Worm (Caenorhabditis elegans): ENCODE measurements around the gene sre-39.

Gene sre-39

ce11 chrII:4729733-4730132 is 42.7 kb downstream of the sre-39 start, which contains the start of gene F41C3.7:
TSS of gene F41C3.7 (plus strand) at chrII:4730033.
- no peak for TF ChIP-seq dpff-1 (tag; optimal IDR thresholded peaks at IDR 0.05)
- TF ChIP-seq mes-4 (tag; optimal IDR thresholded peaks at IDR 0.05): no peak
- TF ChIP-seq cebp-2 (GFP tag; IDR thresholded peaks at IDR 0.05): no peak
- TF ChIP-seq gei-17 (GFP tag; optimal IDR thresholded peaks at IDR 0.05): no peak
- TF ChIP-seq tbp1 (GFP tag; optimal IDR thresholded peaks at IDR 0.05): no peak
- no peak for TF ChIP-seq F57C9.4 (tag; optimal IDR thresholded peaks at IDR 0.05)
- TF ChIP-seq him-1 (tag; optimal IDR thresholded peaks at IDR 0.05): no peak
- TF ChIP-seq tlf-1 (GFP tag; optimal IDR thresholded peaks at IDR 0.05): no peak
- TF ChIP-seq sea-2 (GFP tag; IDR thresholded peaks at IDR 0.05): no peak
- no peak for TF ChIP-seq ccch-3 (GFP tag; optimal IDR thresholded peaks at IDR 0.05)
- no peak for TF ChIP-seq ztf-28 (GFP tag; IDR thresholded peaks at IDR 0.05)
- no peak for TF ChIP-seq hmg-1.2 (GFP tag; IDR thresholded peaks at IDR 0.05)
- TF ChIP-seq nhr-80 (tag; optimal IDR thresholded peaks at IDR 0.05): no peak
- no peak for TF ChIP-seq hrde-1 (tag; optimal IDR thresholded peaks at IDR 0.05; ENCODE audit: borderline replicate concordance)
- no peak for TF ChIP-seq D2030.7 (GFP tag; IDR thresholded peaks at IDR 0.05)
- no peak for TF ChIP-seq aptf-2 (GFP tag; conservative IDR thresholded peaks at IDR 0.05)
- TF ChIP-seq hlh-12 (tag; optimal IDR thresholded peaks at IDR 0.05): no peak
- TF ChIP-seq T07F8.4 (tag; optimal IDR thresholded peaks at IDR 0.05): no peak
- TF ChIP-seq lag-1 (GFP tag; IDR thresholded peaks at IDR 0.05): no peak
- TF ChIP-seq F49E8.2 (tag; optimal IDR thresholded peaks at IDR 0.05; ENCODE audit: insufficient read depth): no peak

- TF ChIP-seq ztf-28 (GFP tag; IDR thresholded peaks at IDR 0.05) (no peak), dpff-1 (tag; optimal IDR thresholded peaks at IDR 0.05) (no peak), attf-5 (GFP tag; optimal IDR thresholded peaks at IDR 0.05) (no peak), T26A5.8 (tag; optimal IDR thresholded peaks at IDR 0.05) (no peak), madf-10 (tag; optimal IDR thresholded peaks at IDR 0.05) (no peak), F33H1.4 (GFP tag; IDR thresholded peaks at IDR 0.05) (no peak), Y53F4B.3 (GFP tag; IDR thresholded peaks at IDR 0.05) (no peak), dpl-1 (GFP tag; optimal IDR thresholded peaks at IDR 0.05) (no peak), gei-17 (GFP tag; optimal IDR thresholded peaks at IDR 0.05) (no peak), fkh-3 (tag; optimal IDR thresholded peaks at IDR 0.05) (no peak), D2030.7 (GFP tag; IDR thresholded peaks at IDR 0.05) (no peak), hmg-20 (GFP tag; IDR thresholded peaks at IDR 0.05) (no peak), madf-6 (GFP tag; IDR thresholded peaks at IDR 0.05) (no peak), hlh-12 (tag; optimal IDR thresholded peaks at IDR 0.05) (no peak), nhr-120 (GFP tag; IDR thresholded peaks at IDR 0.05) (no peak)
These were observed 46.8 kb downstream of the sre-39 start, which contains the start of gene F41C3.11 for ce11 chrII:4733848-4734247. TSS of gene F41C3.11 (minus strand) at chrII:4733948.

DNA sequence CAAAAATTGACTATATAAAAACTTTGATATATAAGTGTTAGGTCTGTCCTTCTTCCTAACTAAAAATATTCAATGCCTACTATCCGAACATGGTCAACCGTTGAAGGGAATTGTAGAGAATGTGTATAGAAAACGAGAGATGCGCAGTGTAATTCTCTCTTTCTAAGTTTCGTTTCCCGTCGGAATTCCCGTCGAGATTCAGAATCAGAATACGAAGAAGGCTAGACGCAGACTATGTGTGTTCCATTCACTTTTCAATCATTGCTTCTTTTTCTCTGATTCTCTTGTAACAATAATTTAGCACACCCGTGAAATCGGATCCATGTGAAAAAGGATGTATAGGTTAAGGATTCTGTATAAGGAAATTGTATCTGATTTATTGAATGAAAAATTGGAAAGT is 47.4 kb downstream of the sre-39 start:
- TF ChIP-seq hrde-1 (tag; optimal IDR thresholded peaks at IDR 0.05; ENCODE audit: borderline replicate concordance) (no peak), akir-1 (GFP tag; optimal IDR thresholded peaks at IDR 0.05) (no peak), sdz-38 (tag; optimal IDR thresholded peaks at IDR 0.05) (no peak), F22D6.2 (tag; optimal IDR thresholded peaks at IDR 0.05) (no peak), lin-54 (GFP tag; optimal IDR thresholded peaks at IDR 0.05) (no peak), him-1 (tag; optimal IDR thresholded peaks at IDR 0.05) (no peak), rec-8 (tag; optimal IDR thresholded peaks at IDR 0.05) (no peak), mel-28 (tag; optimal IDR thresholded peaks at IDR 0.05; ENCODE audit: borderline replicate concordance) (no peak), nhr-179 (tag; optimal IDR thresholded peaks at IDR 0.05) (no peak), ztf-28 (GFP tag; IDR thresholded peaks at IDR 0.05) (no peak), nhr-90 (tag; optimal IDR thresholded peaks at IDR 0.05) (no peak), F55B11.4 (tag; optimal IDR thresholded peaks at IDR 0.05; ENCODE audit: borderline replicate concordance, insufficient read depth) (no peak), lin-40 (tag; optimal IDR thresholded peaks at IDR 0.05) (no peak), tbp1 (GFP tag; optimal IDR thresholded peaks at IDR 0.05) (no peak), Y53F4B.3 (GFP tag; IDR thresholded peaks at IDR 0.05) (no peak), die-1 (tag; optimal IDR thresholded peaks at IDR 0.05) (no peak), xnd-1 (tag; optimal IDR thresholded peaks at IDR 0.05) (no peak), lin-35 (GFP tag; optimal IDR thresholded peaks at IDR 0.05) (no peak), hlh-26 (GFP tag; conservative IDR thresholded peaks at IDR 0.05) (no peak)
